Fruit fly (Drosophila melanogaster) S2 (cell line): ENCODE data around the gene CG12594.

Source experiments
- CG8478 ChIP-seq: fragments of >200 bp; optimal IDR thresholded peaks from 2 replicates; lab custom pipeline; 2018
- CTCF ChIP-seq, 2 experiments: fragments of >200 bp; optimal IDR thresholded peaks; 2 replicates each; lab custom pipeline; 2018

- peak in 1 of 2 experiments; percentile 22 for TF ChIP-seq CTCF (optimal IDR thresholded peaks at IDR 0.05; lab: Kevin White, UChicago)
- TF ChIP-seq CG8478 (lab: Kevin White, UChicago), result no peak
Observed at dm6 chr3R:11778012-11778865, 56.7 kb downstream of the CG12594 start.
